Worm (Caenorhabditis elegans) whole organism, midembryonic: ENCODE data around the gene F09F9.3.

Experiments used
- T22C8.4 ChIP-seq: fragments of 200-800 bp; sonication (Bioruptor generic); IDR thresholded peaks from 2 replicates; pipeline ENCODE4 v1.3.6; 2022; ENCODE audit warnings: missing genetic modification characterization, missing compliant biosample characterization
- cog-1 ChIP-seq: sonication (generic microtip); optimal IDR thresholded peaks from 2 replicates; lab custom pipeline; 2016; ENCODE audit warnings: missing genetic modification characterization, missing compliant biosample characterization
- flt-1 ChIP-seq: fragments of 200-800 bp; sonication (Bioruptor generic); IDR thresholded peaks from 2 replicates; pipeline ENCODE4 v1.3.6; 2022; ENCODE audit warnings: missing genetic modification characterization, missing compliant biosample characterization
- klf-2 ChIP-seq: fragments of 200-800 bp; sonication (Bioruptor generic); conservative IDR thresholded peaks from 2 replicates; pipeline ENCODE4 v1.3.6; 2022; ENCODE audit warnings: missing genetic modification reagents, missing genetic modification characterization, missing compliant biosample characterization
- med-1 ChIP-seq: sonication (generic microtip); optimal IDR thresholded peaks from 2 replicates; lab custom pipeline; 2017; ENCODE audit warnings: missing genetic modification characterization, mild to moderate bottlenecking, missing compliant biosample characterization, antibody characterized with exemption, missing genetic modification reagents; ENCODE audit not compliant: insufficient read depth
- ref-1 ChIP-seq: fragments of 200-800 bp; sonication (Bioruptor generic); conservative IDR thresholded peaks from 2 replicates; pipeline ENCODE4 v1.3.6; 2022; ENCODE audit warnings: missing genetic modification reagents, missing genetic modification characterization, missing compliant biosample characterization
- tab-1 ChIP-seq: fragments of 200-800 bp; sonication (Bioruptor generic); IDR thresholded peaks from 2 replicates; pipeline ENCODE4 v1.3.6; 2022; ENCODE audit warnings: missing genetic modification characterization, missing compliant biosample characterization
- ztf-23 ChIP-seq: fragments of 200-800 bp; sonication (Bioruptor generic); IDR thresholded peaks from 2 replicates; pipeline ENCODE4 v1.3.6; 2022; ENCODE audit warnings: missing genetic modification reagents, missing genetic modification characterization, missing compliant biosample characterization
- ztf-29 ChIP-seq: fragments of 200-800 bp; sonication (Bioruptor generic); IDR thresholded peaks from 2 replicates; pipeline ENCODE4 v1.3.6; 2022; ENCODE audit warnings: missing genetic modification reagents, missing genetic modification characterization, missing compliant biosample characterization

F09F9.3 gene

DNA sequence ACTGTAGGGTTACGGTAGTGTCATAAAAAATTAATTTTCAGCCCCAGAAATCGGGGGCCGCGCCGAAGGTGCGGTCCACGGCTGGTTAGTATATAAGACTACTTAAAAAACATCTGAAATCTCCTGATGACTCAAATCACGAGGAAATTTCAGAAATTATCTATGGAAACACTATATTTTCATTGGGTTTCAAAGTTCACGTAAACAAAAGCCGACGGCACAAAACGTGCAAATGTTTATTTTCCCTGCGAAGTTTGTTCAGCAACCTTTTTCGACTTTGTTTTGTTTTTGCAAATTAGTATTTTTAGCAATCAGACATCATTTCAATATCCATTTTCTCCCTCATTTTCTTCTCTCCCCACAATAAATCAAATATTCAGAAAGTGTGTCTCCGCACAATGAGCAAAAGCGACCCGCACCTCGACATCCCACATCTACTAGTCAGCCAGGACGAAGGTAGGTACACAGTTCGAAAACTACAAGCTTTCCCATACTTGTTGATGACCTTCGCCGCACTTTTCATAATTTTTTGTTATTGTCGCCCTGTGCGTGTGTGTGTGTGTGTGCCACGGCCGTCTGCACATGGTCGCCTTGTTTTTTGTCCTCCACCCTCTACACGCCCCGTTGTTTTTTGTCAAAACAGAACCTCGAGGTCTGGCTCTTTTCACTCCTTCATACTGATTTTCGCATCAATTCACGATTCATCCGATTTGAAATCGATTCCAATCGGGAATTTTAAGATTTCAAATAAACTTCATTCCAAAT, 15.9 kb upstream of the F09F9.3 start:
- TF ChIP-seq ztf-23 (GFP tag; lab: Robert Waterston, UW), result no peak

ce11 chrX:4134855-4135254, 14.0 kb upstream of the F09F9.3 start, which contains the start of gene ZK470.2:
Gene ZK470.2, plus strand, starts transcription at chrX:4135155.
- no peak for TF ChIP-seq klf-2
- TF ChIP-seq ref-1 (GFP tag; lab: Robert Waterston, UW), result no peak
- no peak for TF ChIP-seq tab-1 (GFP tag; lab: Robert Waterston, UW)
- TF ChIP-seq T22C8.4, result no peak
- TF ChIP-seq flt-1, result no peak
- TF ChIP-seq cog-1 (tag; lab: Kevin White, UChicago), result no peak

DNA sequence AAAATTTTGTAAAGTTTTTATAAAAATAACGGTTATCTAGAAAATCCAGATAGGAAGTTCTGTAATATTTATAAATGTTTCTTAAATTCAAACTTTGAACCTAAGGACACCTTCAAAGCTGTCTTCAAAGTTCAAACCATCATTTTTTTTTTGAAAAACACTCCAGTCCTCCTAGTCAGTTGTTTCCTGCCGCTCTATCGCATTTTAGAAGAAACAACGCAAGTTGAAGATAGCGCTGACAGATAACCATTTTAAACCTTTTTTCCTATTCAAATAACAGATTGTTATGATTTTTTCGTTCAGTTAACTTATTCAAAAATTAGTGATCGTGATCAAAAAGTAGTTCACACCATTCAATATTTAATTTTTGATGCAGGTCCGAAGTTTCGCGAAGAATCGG, 12.5 kb upstream of the F09F9.3 start:
- TF ChIP-seq klf-2 (no peak), tab-1 (GFP tag; lab: Robert Waterston, UW) (no peak), med-1 (GFP tag; lab: Kevin White, UChicago) (no peak), ztf-23 (GFP tag; lab: Robert Waterston, UW) (no peak), ztf-29 (GFP tag; lab: Robert Waterston, UW) (no peak), T22C8.4 (no peak), flt-1 (no peak), ref-1 (GFP tag; lab: Robert Waterston, UW) (no peak), cog-1 (tag; lab: Kevin White, UChicago) (no peak)

ce11 chrX:4132243-4132642, 11.4 kb upstream of the F09F9.3 start:
- no peak for TF ChIP-seq flt-1
- TF ChIP-seq med-1 (GFP tag; lab: Kevin White, UChicago), result no peak
- no peak for TF ChIP-seq klf-2
- TF ChIP-seq tab-1 (GFP tag; lab: Robert Waterston, UW), result no peak
- TF ChIP-seq ztf-23 (GFP tag; lab: Robert Waterston, UW), result no peak
- TF ChIP-seq ztf-29 (GFP tag; lab: Robert Waterston, UW), result no peak
- no peak for TF ChIP-seq cog-1 (tag; lab: Kevin White, UChicago)
- no peak for TF ChIP-seq T22C8.4
- TF ChIP-seq ref-1 (GFP tag; lab: Robert Waterston, UW), result no peak

DNA sequence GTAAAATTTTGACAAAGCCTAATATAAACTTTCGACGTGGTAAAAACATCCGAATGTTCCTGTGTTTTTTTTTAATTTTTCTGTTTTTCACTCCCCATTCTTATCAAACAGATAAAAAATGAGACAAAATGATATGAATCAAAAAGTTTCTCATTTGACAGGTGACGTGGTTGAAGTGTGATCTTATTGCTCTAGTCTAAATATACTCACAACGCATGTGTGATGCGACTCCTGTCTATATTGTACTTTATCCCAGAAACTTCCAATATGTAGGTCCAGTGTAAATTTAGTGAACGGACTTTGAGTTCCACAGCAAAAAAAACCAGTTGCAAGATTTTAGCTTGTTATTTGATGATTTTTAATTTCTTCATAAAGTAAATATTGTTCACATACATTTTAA, 10.5 kb upstream of the F09F9.3 start:
- TF ChIP-seq ztf-23 (GFP tag; lab: Robert Waterston, UW) (no peak), flt-1 (no peak), med-1 (GFP tag; lab: Kevin White, UChicago) (no peak), ref-1 (GFP tag; lab: Robert Waterston, UW) (no peak), T22C8.4 (no peak), cog-1 (tag; lab: Kevin White, UChicago) (no peak)

DNA sequence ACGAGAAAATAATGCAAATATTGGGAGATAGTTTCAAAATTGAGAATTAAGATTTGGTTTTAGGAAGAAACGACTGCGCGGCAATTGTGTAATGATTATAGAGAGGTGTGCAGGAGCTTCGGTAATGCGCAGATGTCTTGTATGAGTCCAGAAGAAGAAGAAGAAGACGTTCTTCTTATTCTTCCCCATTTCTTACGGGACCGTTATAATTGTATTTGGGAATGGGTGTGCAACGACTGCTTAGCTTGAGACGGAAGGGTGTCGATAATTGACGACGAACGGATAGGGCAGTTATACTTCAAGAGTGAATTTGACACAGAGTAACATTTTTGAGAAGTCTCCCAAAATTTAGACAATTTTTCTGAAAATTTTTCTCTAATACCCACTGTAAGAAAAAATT, 7.8 kb upstream of the F09F9.3 start:
- TF ChIP-seq tab-1 (GFP tag; lab: Robert Waterston, UW) (no peak), ztf-23 (GFP tag; lab: Robert Waterston, UW) (no peak), flt-1 (no peak), med-1 (GFP tag; lab: Kevin White, UChicago) (no peak), klf-2 (no peak), ztf-29 (GFP tag; lab: Robert Waterston, UW) (no peak), cog-1 (tag; lab: Kevin White, UChicago) (no peak), ref-1 (GFP tag; lab: Robert Waterston, UW) (no peak), T22C8.4 (no peak)

DNA sequence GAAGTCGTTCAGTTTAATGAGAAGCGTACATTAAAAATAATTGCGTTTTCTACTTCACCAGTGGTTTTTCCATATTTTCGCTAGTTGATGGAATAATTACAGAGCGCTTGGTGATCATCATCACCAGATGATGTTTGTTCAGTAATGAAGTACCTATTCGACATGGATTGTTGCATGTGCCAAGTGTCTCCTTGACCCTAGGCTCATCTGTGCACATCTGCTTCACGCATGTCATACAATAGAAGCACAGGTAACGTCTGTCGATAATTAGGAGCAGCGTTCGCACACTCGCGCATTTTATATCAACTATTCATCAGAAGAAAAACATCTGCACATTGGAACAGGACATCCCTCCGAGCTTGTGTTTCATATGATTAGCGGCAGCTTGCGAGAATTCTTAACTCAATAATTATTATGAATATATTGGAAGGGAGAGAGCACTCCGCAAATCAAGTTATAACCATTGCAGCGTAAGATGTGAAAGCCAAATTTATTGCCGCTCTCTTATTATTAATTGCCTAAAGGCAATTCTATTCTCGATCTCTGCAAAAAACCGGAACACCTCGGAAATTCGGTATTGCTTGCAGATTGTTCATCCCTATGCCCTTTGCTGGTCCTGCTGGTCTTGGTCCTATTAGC, 4.4 kb upstream of the F09F9.3 start:
- no peak for TF ChIP-seq klf-2
- TF ChIP-seq ztf-23 (GFP tag; lab: Robert Waterston, UW), result no peak
- no peak for TF ChIP-seq med-1 (GFP tag; lab: Kevin White, UChicago)
- TF ChIP-seq ref-1 (GFP tag; lab: Robert Waterston, UW), result no peak
- no peak for TF ChIP-seq ztf-29 (GFP tag; lab: Robert Waterston, UW)
- TF ChIP-seq flt-1, result no peak
- no peak for TF ChIP-seq cog-1 (tag; lab: Kevin White, UChicago)
- TF ChIP-seq T22C8.4, result no peak
- TF ChIP-seq tab-1 (GFP tag; lab: Robert Waterston, UW), result no peak

- no peak for TF ChIP-seq flt-1
- TF ChIP-seq ztf-23 (GFP tag; lab: Robert Waterston, UW), result no peak
- TF ChIP-seq med-1 (GFP tag; lab: Kevin White, UChicago), result no peak
- TF ChIP-seq cog-1 (tag; lab: Kevin White, UChicago), result no peak
- TF ChIP-seq ztf-29 (GFP tag; lab: Robert Waterston, UW), result no peak
- no peak for TF ChIP-seq tab-1 (GFP tag; lab: Robert Waterston, UW)
- TF ChIP-seq klf-2, result no peak
These were observed 2.5 kb upstream of the F09F9.3 start for ce11 chrX:4123368-4123767.

DNA sequence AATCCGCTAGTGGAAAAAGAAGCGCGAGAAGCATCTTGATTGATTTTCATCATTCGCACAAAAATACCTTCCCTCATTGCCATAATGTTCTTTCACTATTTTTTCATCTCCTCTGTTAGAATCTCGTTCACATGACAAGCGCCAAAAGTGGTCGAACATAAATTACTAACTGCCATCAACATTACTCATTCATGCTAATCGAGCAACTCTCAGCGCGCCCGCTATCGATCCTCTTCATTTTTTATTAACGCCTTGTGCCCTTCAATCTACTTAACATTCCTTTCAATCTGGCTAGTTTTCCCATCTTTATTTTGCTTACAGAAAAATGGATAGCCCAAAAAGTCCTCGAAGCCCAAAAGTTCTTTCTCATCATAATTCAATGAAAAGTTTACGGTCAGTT, 3.2 kb downstream of the F09F9.3 start, which contains the start of gene F09F9.5:
F09F9.5 (plus strand) TSS at position 301 of the 400 bp plus-strand sequence.
- no peak for TF ChIP-seq flt-1
- TF ChIP-seq tab-1 (GFP tag; lab: Robert Waterston, UW), result no peak
- no peak for TF ChIP-seq ztf-23 (GFP tag; lab: Robert Waterston, UW)
- no peak for TF ChIP-seq cog-1 (tag; lab: Kevin White, UChicago)
- TF ChIP-seq ztf-29 (GFP tag; lab: Robert Waterston, UW), result no peak
- TF ChIP-seq T22C8.4, result no peak
- no peak for TF ChIP-seq ref-1 (GFP tag; lab: Robert Waterston, UW)
- TF ChIP-seq klf-2, result no peak
- TF ChIP-seq med-1 (GFP tag; lab: Kevin White, UChicago), result no peak

- no peak for TF ChIP-seq klf-2
These were observed 5.8 kb downstream of the F09F9.3 start, which contains the start of gene F09F9.1 for ce11 chrX:4115026-4115425. Gene F09F9.1, plus strand, starts transcription at chrX:4115326.
